Worm (Caenorhabditis elegans): Measurements from ENCODE around the gene Y54G2A.73.

DNA sequence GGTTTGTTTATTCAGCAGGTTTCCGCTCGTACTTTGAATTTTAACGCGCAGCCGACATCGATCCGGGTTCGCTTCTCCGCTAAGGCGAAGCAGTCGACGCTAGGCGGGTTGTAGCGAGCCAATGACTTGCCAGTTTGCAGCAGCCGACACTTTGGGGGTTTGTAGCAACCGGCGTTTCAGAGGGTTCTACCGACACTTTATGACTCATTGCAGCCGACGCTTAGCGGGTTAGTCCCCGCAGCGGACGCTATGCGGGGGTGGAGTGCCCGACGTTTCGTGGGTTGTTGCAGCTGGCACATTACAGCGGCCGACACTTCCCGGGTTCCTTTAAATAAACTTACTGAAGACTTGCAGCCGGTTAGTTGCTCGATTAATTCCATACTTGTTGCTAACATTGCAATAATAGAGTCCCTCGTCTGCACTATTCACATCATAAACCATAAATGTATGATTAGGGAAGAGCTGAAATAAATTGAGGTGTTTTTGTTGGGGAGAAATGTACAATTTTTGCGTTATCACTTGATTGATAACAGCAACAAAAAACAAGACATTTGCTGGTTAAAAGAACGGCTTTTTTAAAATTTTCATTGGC, 39.2 kb downstream of the Y54G2A.73 start, which contains the start of gene Y54G2A.57:
- no peak for TF ChIP-seq daf-16 (GFP tag; optimal IDR thresholded peaks at IDR 0.05)
- TF ChIP-seq daf-16 (tag; optimal IDR thresholded peaks at IDR 0.05): no peak
- TF ChIP-seq mes-2 (tag; optimal IDR thresholded peaks at IDR 0.05; ENCODE audit: poor library complexity, severe bottlenecking): no peak
- no peak for TF ChIP-seq F49E8.2 (tag; optimal IDR thresholded peaks at IDR 0.05; ENCODE audit: borderline replicate concordance)
- no peak for TF ChIP-seq ZK337.2 (GFP tag; IDR thresholded peaks at IDR 0.05)
- TF ChIP-seq nhr-11 (tag; optimal IDR thresholded peaks at IDR 0.05): no peak
- TF ChIP-seq arid-1 (GFP tag; conservative IDR thresholded peaks at IDR 0.05): no peak
- TF ChIP-seq php-3 (GFP tag; IDR thresholded peaks at IDR 0.05): no peak
- no peak for TF ChIP-seq aly-2 (tag; optimal IDR thresholded peaks at IDR 0.05)
- TF ChIP-seq nhr-41 (GFP tag; IDR thresholded peaks at IDR 0.05): no peak
